Worm (Caenorhabditis elegans): Measurements from ENCODE around the gene T05A8.8.

T05A8.8 gene

ce11 chrII:2734735-2735134, 1.7 kb upstream of the T05A8.8 start:
- TF ChIP-seq tab-1 (GFP tag; IDR thresholded peaks at IDR 0.05) (no peak), flt-1 (GFP tag; IDR thresholded peaks at IDR 0.05) (no peak), ref-1 (GFP tag; conservative IDR thresholded peaks at IDR 0.05) (no peak), ztf-23 (GFP tag; IDR thresholded peaks at IDR 0.05) (no peak), T22C8.4 (GFP tag; IDR thresholded peaks at IDR 0.05) (no peak), ztf-29 (GFP tag; IDR thresholded peaks at IDR 0.05) (no peak), med-1 (GFP tag; optimal IDR thresholded peaks at IDR 0.05; ENCODE audit: insufficient read depth) (no peak), klf-2 (GFP tag; conservative IDR thresholded peaks at IDR 0.05) (no peak), cog-1 (tag; optimal IDR thresholded peaks at IDR 0.05) (no peak)

- TF ChIP-seq cog-1 (tag; optimal IDR thresholded peaks at IDR 0.05): no peak
- TF ChIP-seq med-1 (GFP tag; optimal IDR thresholded peaks at IDR 0.05; ENCODE audit: insufficient read depth): no peak
- TF ChIP-seq ztf-29 (GFP tag; IDR thresholded peaks at IDR 0.05): no peak
- TF ChIP-seq klf-2 (GFP tag; conservative IDR thresholded peaks at IDR 0.05): no peak
- no peak for TF ChIP-seq T22C8.4 (GFP tag; IDR thresholded peaks at IDR 0.05)
- TF ChIP-seq flt-1 (GFP tag; IDR thresholded peaks at IDR 0.05): no peak
- TF ChIP-seq ref-1 (GFP tag; conservative IDR thresholded peaks at IDR 0.05): no peak
- TF ChIP-seq ztf-23 (GFP tag; IDR thresholded peaks at IDR 0.05): no peak
- TF ChIP-seq tab-1 (GFP tag; IDR thresholded peaks at IDR 0.05): no peak
Measured at ce11 chrII:2735192-2735591, 1.3 kb upstream of the T05A8.8 start, which contains the start of gene wdr-31. wdr-31 (minus strand) TSS chrII:2735292.

- TF ChIP-seq ztf-29 (GFP tag; IDR thresholded peaks at IDR 0.05) (no peak), med-1 (GFP tag; optimal IDR thresholded peaks at IDR 0.05; ENCODE audit: insufficient read depth) (no peak), T22C8.4 (GFP tag; IDR thresholded peaks at IDR 0.05) (no peak), flt-1 (GFP tag; IDR thresholded peaks at IDR 0.05) (no peak), ztf-23 (GFP tag; IDR thresholded peaks at IDR 0.05) (no peak)
Measured at ce11 chrII:2735644-2736043, 834 bp upstream of the T05A8.8 start.

ce11 chrII:2736938-2737337, 460 bp downstream of the T05A8.8 start:
- TF ChIP-seq klf-2 (GFP tag; conservative IDR thresholded peaks at IDR 0.05) (no peak), ref-1 (GFP tag; conservative IDR thresholded peaks at IDR 0.05) (no peak), ztf-23 (GFP tag; IDR thresholded peaks at IDR 0.05) (no peak), T22C8.4 (GFP tag; IDR thresholded peaks at IDR 0.05) (no peak), tab-1 (GFP tag; IDR thresholded peaks at IDR 0.05) (0 out of 2 replicates have a peak, but pooled peaks have one; percentile 16), flt-1 (GFP tag; IDR thresholded peaks at IDR 0.05) (no peak)

ce11 chrII:2739619-2740018, 3.1 kb downstream of the T05A8.8 start, which contains the start of gene T05A8.6:
T05A8.6 (minus strand) TSS chrII:2739719.
- TF ChIP-seq cog-1 (tag; optimal IDR thresholded peaks at IDR 0.05) (no peak), med-1 (GFP tag; optimal IDR thresholded peaks at IDR 0.05; ENCODE audit: insufficient read depth) (no peak), flt-1 (GFP tag; IDR thresholded peaks at IDR 0.05) (no peak), ztf-23 (GFP tag; IDR thresholded peaks at IDR 0.05) (no peak), ref-1 (GFP tag; conservative IDR thresholded peaks at IDR 0.05) (no peak), ztf-29 (GFP tag; IDR thresholded peaks at IDR 0.05) (no peak), T22C8.4 (GFP tag; IDR thresholded peaks at IDR 0.05) (no peak), klf-2 (GFP tag; conservative IDR thresholded peaks at IDR 0.05) (no peak), tab-1 (GFP tag; IDR thresholded peaks at IDR 0.05) (no peak)

- TF ChIP-seq T22C8.4 (GFP tag; IDR thresholded peaks at IDR 0.05) (no peak), flt-1 (GFP tag; IDR thresholded peaks at IDR 0.05) (no peak), med-1 (GFP tag; optimal IDR thresholded peaks at IDR 0.05; ENCODE audit: insufficient read depth) (no peak)
Measured at ce11 chrII:2741405-2741804, 4.9 kb downstream of the T05A8.8 start.

- TF ChIP-seq T22C8.4 (GFP tag; IDR thresholded peaks at IDR 0.05) (no peak), ref-1 (GFP tag; conservative IDR thresholded peaks at IDR 0.05) (no peak), klf-2 (GFP tag; conservative IDR thresholded peaks at IDR 0.05) (no peak), cog-1 (tag; optimal IDR thresholded peaks at IDR 0.05) (no peak), flt-1 (GFP tag; IDR thresholded peaks at IDR 0.05) (no peak), med-1 (GFP tag; optimal IDR thresholded peaks at IDR 0.05; ENCODE audit: insufficient read depth) (no peak), tab-1 (GFP tag; IDR thresholded peaks at IDR 0.05) (no peak), ztf-23 (GFP tag; IDR thresholded peaks at IDR 0.05) (no peak), ztf-29 (GFP tag; IDR thresholded peaks at IDR 0.05) (no peak)
Measured at ce11 chrII:2742251-2742650, 5.8 kb downstream of the T05A8.8 start, which contains the start of gene T05A8.7. T05A8.7 (minus strand) TSS chrII:2742351.

ce11 chrII:2747956-2748621, 11.6 kb downstream of the T05A8.8 start:
- TF ChIP-seq med-1 (GFP tag; optimal IDR thresholded peaks at IDR 0.05; ENCODE audit: insufficient read depth) (no peak), flt-1 (GFP tag; IDR thresholded peaks at IDR 0.05) (no peak), ref-1 (GFP tag; conservative IDR thresholded peaks at IDR 0.05) (no peak), ztf-29 (GFP tag; IDR thresholded peaks at IDR 0.05) (no peak), tab-1 (GFP tag; IDR thresholded peaks at IDR 0.05) (no peak), T22C8.4 (GFP tag; IDR thresholded peaks at IDR 0.05) (no peak), cog-1 (tag; optimal IDR thresholded peaks at IDR 0.05) (no peak), klf-2 (GFP tag; conservative IDR thresholded peaks at IDR 0.05) (no peak)

- TF ChIP-seq klf-2 (GFP tag; conservative IDR thresholded peaks at IDR 0.05): no peak
- no peak for TF ChIP-seq cog-1 (tag; optimal IDR thresholded peaks at IDR 0.05)
- no peak for TF ChIP-seq med-1 (GFP tag; optimal IDR thresholded peaks at IDR 0.05; ENCODE audit: insufficient read depth)
- no peak for TF ChIP-seq ztf-23 (GFP tag; IDR thresholded peaks at IDR 0.05)
Measured at ce11 chrII:2749595-2750048, 13.1 kb downstream of the T05A8.8 start, which contains the start of gene F29A7.4. F29A7.4 (plus strand) TSS chrII:2749998.

DNA sequence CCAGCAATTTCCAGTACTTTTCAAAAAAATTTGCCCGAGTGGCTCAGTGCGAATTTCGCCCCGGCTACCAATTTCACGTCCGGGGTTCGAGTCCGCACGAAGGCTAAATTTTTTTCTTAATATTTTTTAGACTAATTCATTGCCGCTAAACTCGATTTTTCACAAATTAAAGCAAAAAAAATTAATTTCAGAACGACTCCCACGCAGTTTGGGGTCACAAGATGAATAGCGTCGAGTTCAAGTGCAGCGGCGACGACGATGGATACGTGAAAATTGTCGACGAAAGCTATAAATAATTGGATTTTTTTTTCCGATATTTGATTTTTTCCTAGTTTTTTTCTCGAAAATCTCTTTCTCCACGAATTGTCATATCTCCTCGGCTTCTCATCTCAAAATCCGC, 14.8 kb downstream of the T05A8.8 start:
- TF ChIP-seq cog-1 (tag; optimal IDR thresholded peaks at IDR 0.05) (no peak), ref-1 (GFP tag; conservative IDR thresholded peaks at IDR 0.05) (no peak), ztf-23 (GFP tag; IDR thresholded peaks at IDR 0.05) (no peak)
